Fruit fly (Drosophila melanogaster): Measurements from ENCODE around the gene P5CDh2.
A peak's percentile ranks its signal among the peaks of the same experiment; 100 is the strongest.

The P5CDh2 gene

DNA sequence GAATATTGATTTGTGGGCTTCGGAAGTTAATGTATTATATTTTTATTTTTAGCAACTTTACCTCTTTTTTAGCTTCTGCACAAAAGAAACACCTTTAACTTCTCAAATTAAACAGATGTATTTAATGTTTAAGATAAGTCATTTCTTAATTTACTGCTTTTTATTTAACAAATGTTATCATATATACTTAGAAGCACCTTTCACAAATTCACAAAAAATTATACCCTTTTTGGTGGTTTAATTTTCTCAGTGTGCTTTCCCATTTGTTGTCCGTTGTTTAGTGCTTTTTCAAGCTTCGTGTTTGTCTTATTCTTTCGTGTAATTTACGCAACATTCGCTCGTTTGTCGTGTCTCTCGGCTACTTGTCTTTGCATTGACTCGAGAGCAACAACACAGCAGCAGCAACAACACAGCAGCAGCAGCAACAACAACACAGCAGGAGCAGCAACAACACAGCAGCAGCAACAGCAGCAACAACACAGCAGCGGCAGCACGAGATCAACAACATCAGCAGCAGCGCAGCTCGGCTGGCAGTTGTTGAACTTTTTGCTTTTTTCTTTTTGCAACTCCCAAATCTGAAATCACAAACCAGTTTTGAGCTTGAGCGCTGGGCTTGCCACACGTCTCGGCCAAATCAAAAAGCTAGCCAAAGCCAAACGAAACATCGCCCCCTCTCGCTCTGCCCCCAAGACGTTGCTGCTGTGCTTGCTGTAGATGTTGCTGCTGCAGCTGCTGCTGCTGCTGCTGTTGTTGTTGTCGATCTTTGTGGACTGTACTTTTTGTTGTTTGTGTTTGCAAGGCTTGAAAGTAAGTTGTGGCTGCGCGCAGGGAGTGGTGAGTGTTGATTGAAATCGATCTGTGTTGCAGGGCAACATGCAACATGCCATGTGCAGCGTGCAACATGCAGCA, 40.4 kb upstream of the P5CDh2 start:
- TF ChIP-seq CG9948 (tag; optimal IDR thresholded peaks at IDR 0.05) (peak; percentile 28), CG17806 (tag; optimal IDR thresholded peaks at IDR 0.05) (peak; percentile 86), Snoo (tag; optimal IDR thresholded peaks at IDR 0.05) (no peak), CG32121 (GFP tag; IDR thresholded peaks at IDR 0.05) (peak; percentile 46; the same call in 1 of the 2 replicates), fd96Ca (GFP tag; IDR thresholded peaks at IDR 0.05) (no peak; the same call in 1 of the 3 replicates), Pif1A (GFP tag; optimal IDR thresholded peaks at IDR 0.05) (no peak), EcR (GFP tag; optimal IDR thresholded peaks at IDR 0.05) (peak; percentile 98), CG14655 (GFP tag; optimal IDR thresholded peaks at IDR 0.05) (peak; percentile 88), CG4496 (GFP tag; IDR thresholded peaks at IDR 0.05) (peak; percentile 84), CG8159 (tag; optimal IDR thresholded peaks at IDR 0.05) (peak; percentile 85), CG12605 (GFP tag; IDR thresholded peaks at IDR 0.05) (peak; percentile 30; the same call in 1 of the 2 replicates), rn (GFP tag; IDR thresholded peaks at IDR 0.05) (0 out of 2 replicates have a peak, but pooled peaks have one; percentile 36), D1 (tag; optimal IDR thresholded peaks at IDR 0.05) (peak; percentile 76), Ets98B (GFP tag; IDR thresholded peaks at IDR 0.05) (peak; percentile 82), gl (tag; optimal IDR thresholded peaks at IDR 0.05) (peak; percentile 20), CG15710 (tag; optimal IDR thresholded peaks at IDR 0.05) (no peak), Pif1B (GFP tag; optimal IDR thresholded peaks at IDR 0.05) (peak; percentile 66), CG34367 (tag; optimal IDR thresholded peaks at IDR 0.05) (no peak), CG10348 (GFP tag; IDR thresholded peaks at IDR 0.05) (no peak), CG8301 (tag; optimal IDR thresholded peaks at IDR 0.05) (peak; percentile 89), CG13204 (GFP tag; optimal IDR thresholded peaks at IDR 0.05) (peak; percentile 83)

DNA sequence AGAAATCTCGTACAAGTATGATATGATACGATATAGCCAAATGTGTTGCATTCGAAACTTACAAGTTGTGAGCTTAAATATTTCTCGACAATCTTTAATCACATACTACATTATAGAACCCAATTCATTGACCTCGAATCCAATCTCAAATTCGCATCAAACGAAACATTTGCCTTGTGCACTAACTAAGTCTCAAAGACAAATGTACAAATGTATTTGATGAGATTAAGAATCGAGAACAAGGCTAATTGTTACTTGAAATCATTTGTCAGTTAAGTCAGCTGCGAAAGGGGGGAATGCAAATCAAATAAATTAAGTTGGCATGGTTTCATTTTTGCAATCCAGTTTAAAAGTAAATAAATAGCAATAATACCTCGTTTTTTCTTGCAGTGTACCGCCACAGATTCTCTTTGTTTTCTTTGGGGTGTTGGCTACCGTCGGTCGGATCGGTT, 39.2 kb upstream of the P5CDh2 start:
- peak; percentile 89 for TF ChIP-seq Pif1A (GFP tag; optimal IDR thresholded peaks at IDR 0.05)
- peak; percentile 90 for TF ChIP-seq CG14655 (GFP tag; optimal IDR thresholded peaks at IDR 0.05)
- TF ChIP-seq CG10348 (GFP tag; IDR thresholded peaks at IDR 0.05), result peak; percentile 19; the same call in 1 of the 2 replicates
- TF ChIP-seq CG13204 (GFP tag; optimal IDR thresholded peaks at IDR 0.05), result peak; percentile 71
- peak; percentile 44 for TF ChIP-seq rn (GFP tag; IDR thresholded peaks at IDR 0.05)
- TF ChIP-seq fd96Ca (GFP tag; IDR thresholded peaks at IDR 0.05), result peak; percentile 77; the same call in 2 of the 3 replicates
- TF ChIP-seq CG4496 (GFP tag; IDR thresholded peaks at IDR 0.05), result peak; percentile 44; the same call in 1 of the 3 replicates
- peak; percentile 80 for TF ChIP-seq CG8301 (tag; optimal IDR thresholded peaks at IDR 0.05)
- peak; percentile 58 for TF ChIP-seq CG32121 (GFP tag; IDR thresholded peaks at IDR 0.05)
- 0 out of 2 replicates have a peak, but pooled peaks have one; percentile 11 for TF ChIP-seq CG12605 (GFP tag; IDR thresholded peaks at IDR 0.05)
- peak; percentile 71 for TF ChIP-seq Ets98B (GFP tag; IDR thresholded peaks at IDR 0.05)
- peak; percentile 92 for TF ChIP-seq CG15710 (tag; optimal IDR thresholded peaks at IDR 0.05)
- peak; percentile 85 for TF ChIP-seq CG8159 (tag; optimal IDR thresholded peaks at IDR 0.05)
- peak; percentile 4 for TF ChIP-seq gl (tag; optimal IDR thresholded peaks at IDR 0.05)
- TF ChIP-seq EcR (GFP tag; optimal IDR thresholded peaks at IDR 0.05), result no peak
- peak; percentile 89 for TF ChIP-seq Snoo (tag; optimal IDR thresholded peaks at IDR 0.05)
- peak; percentile 45 for TF ChIP-seq D1 (tag; optimal IDR thresholded peaks at IDR 0.05)
- peak; percentile 73 for TF ChIP-seq CG17806 (tag; optimal IDR thresholded peaks at IDR 0.05)
- TF ChIP-seq CG34367 (tag; optimal IDR thresholded peaks at IDR 0.05), result peak; percentile 91
- peak; percentile 91 for TF ChIP-seq CG9948 (tag; optimal IDR thresholded peaks at IDR 0.05)
- peak; percentile 73 for TF ChIP-seq Pif1B (GFP tag; optimal IDR thresholded peaks at IDR 0.05)

DNA sequence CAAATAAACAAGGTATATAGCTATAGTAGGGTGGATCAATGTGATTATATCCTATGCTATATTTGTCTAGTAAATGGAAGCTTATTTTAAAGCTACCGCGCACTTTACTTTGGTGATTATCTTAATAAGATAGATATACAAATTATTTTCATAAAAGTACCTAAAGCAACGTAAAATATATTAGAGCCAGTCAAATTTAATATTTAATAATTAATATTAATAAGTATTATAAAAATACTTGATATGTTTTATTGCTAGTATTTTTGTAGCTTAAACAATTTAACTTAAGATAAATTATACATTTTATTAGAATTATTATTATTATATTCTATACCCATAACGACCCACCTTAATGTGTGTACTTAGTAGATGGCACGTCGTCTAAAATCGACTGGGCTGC, 38.1 kb upstream of the P5CDh2 start:
- TF ChIP-seq CG8301 (tag; optimal IDR thresholded peaks at IDR 0.05) (peak; percentile 76), CG8159 (tag; optimal IDR thresholded peaks at IDR 0.05) (peak; percentile 90), Snoo (tag; optimal IDR thresholded peaks at IDR 0.05) (peak; percentile 55), CG13204 (GFP tag; optimal IDR thresholded peaks at IDR 0.05) (no peak), Ets98B (GFP tag; IDR thresholded peaks at IDR 0.05) (no peak), CG32121 (GFP tag; IDR thresholded peaks at IDR 0.05) (no peak), CG9948 (tag; optimal IDR thresholded peaks at IDR 0.05) (peak; percentile 90), CG17806 (tag; optimal IDR thresholded peaks at IDR 0.05) (peak; percentile 85), CG4496 (GFP tag; IDR thresholded peaks at IDR 0.05) (no peak), CG34367 (tag; optimal IDR thresholded peaks at IDR 0.05) (peak; percentile 82), CG10348 (GFP tag; IDR thresholded peaks at IDR 0.05) (no peak), Pif1B (GFP tag; optimal IDR thresholded peaks at IDR 0.05) (peak; percentile 19), D1 (tag; optimal IDR thresholded peaks at IDR 0.05) (peak; percentile 90), EcR (GFP tag; optimal IDR thresholded peaks at IDR 0.05) (no peak), CG12605 (GFP tag; IDR thresholded peaks at IDR 0.05) (no peak), rn (GFP tag; IDR thresholded peaks at IDR 0.05) (no peak), fd96Ca (GFP tag; IDR thresholded peaks at IDR 0.05) (no peak), Pif1A (GFP tag; optimal IDR thresholded peaks at IDR 0.05) (peak; percentile 19), CG14655 (GFP tag; optimal IDR thresholded peaks at IDR 0.05) (peak; percentile 87), CG15710 (tag; optimal IDR thresholded peaks at IDR 0.05) (peak; percentile 89), gl (tag; optimal IDR thresholded peaks at IDR 0.05) (no peak)

DNA sequence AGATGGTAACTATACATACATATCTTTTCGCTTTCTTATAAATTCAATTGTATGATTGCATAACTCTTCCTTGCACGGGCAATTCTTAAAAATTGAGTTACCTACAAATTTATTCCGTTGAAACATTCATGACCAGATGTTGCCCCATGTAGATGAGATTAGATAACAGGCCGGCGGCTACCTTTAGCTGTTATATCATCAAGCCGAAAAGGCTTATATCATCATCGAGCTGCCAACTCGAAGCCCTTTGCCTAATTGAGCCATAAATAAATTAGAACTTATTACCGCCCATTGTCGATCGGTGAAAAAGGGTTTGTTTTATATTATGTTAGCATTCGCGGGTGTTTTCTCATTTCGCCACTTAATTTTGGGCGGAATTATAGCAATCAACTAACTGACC, 37.3 kb upstream of the P5CDh2 start:
- TF ChIP-seq CG13204 (GFP tag; optimal IDR thresholded peaks at IDR 0.05), result no peak
